Fruit fly (Drosophila melanogaster): Measurements from ENCODE around the gene Npc2h.

Npc2h gene

dm6 chr3R:30789363-30789762 is 43.3 kb upstream of the Npc2h start (continued):
- TF ChIP-seq D (optimal IDR thresholded peaks at IDR 0.05) (no peak), D (GFP tag; optimal IDR thresholded peaks at IDR 0.05) (no peak), tin (GFP tag; optimal IDR thresholded peaks at IDR 0.05) (peak; percentile 1), Ssrp (tag; optimal IDR thresholded peaks at IDR 0.05) (no peak), sima (GFP tag; optimal IDR thresholded peaks at IDR 0.05) (peak; percentile 7), CG12769 (tag; optimal IDR thresholded peaks at IDR 0.05) (no peak), CG32767 (GFP tag; IDR thresholded peaks at IDR 0.05) (no peak), zfh2 (GFP tag; optimal IDR thresholded peaks at IDR 0.05) (peak; percentile 15), YL-1 (GFP tag; optimal IDR thresholded peaks at IDR 0.05) (no peak), CG34224 (GFP tag; IDR thresholded peaks at IDR 0.05; ENCODE audit: partially characterized antibody) (peak; percentile 83), CG11696 (GFP tag; IDR thresholded peaks at IDR 0.05) (peak; percentile 62; the same call in 1 of the 2 replicates), Adf1 (GFP tag; IDR thresholded peaks at IDR 0.05) (no peak), crol (GFP tag; IDR thresholded peaks at IDR 0.05) (no peak), crp (GFP tag; optimal IDR thresholded peaks at IDR 0.05) (no peak), NK7.1 (GFP tag; optimal IDR thresholded peaks at IDR 0.05) (no peak), CG14014 (GFP tag; IDR thresholded peaks at IDR 0.05) (peak; percentile 87), shn (GFP tag; optimal IDR thresholded peaks at IDR 0.05) (no peak), Hmx (GFP tag; optimal IDR thresholded peaks at IDR 0.05) (no peak), CG15514 (GFP tag; optimal IDR thresholded peaks at IDR 0.05) (peak; percentile 28), HmgD (GFP tag; optimal IDR thresholded peaks at IDR 0.05) (no peak), Oli (tag; optimal IDR thresholded peaks at IDR 0.05) (no peak), CG6813 (GFP tag; optimal IDR thresholded peaks at IDR 0.05) (peak; percentile 0), CG15073 (GFP tag; optimal IDR thresholded peaks at IDR 0.05) (no peak), CG5180 (GFP tag; optimal IDR thresholded peaks at IDR 0.05) (no peak), CG18262 (tag; optimal IDR thresholded peaks at IDR 0.05) (peak; percentile 69), B-H1 (GFP tag; IDR thresholded peaks at IDR 0.05) (peak; percentile 76), Rx (GFP tag; IDR thresholded peaks at IDR 0.05) (peak; percentile 31; the same call in 1 of the 2 replicates), emc (GFP tag; optimal IDR thresholded peaks at IDR 0.05) (no peak), CG30431 (GFP tag; optimal IDR thresholded peaks at IDR 0.05) (no peak), chif (GFP tag; optimal IDR thresholded peaks at IDR 0.05) (peak in 1 of 2 experiments; percentile 7), CG10267 (tag; optimal IDR thresholded peaks at IDR 0.05) (peak; percentile 40), Camta (GFP tag; optimal IDR thresholded peaks at IDR 0.05) (no peak), btn (GFP tag; optimal IDR thresholded peaks at IDR 0.05) (no peak), Kr (GFP tag; optimal IDR thresholded peaks at IDR 0.05) (no peak), stc (GFP tag; IDR thresholded peaks at IDR 0.05) (peak; percentile 76), gfzf (GFP tag; optimal IDR thresholded peaks at IDR 0.05) (peak; percentile 60), Chrac-16 (GFP tag; optimal IDR thresholded peaks at IDR 0.05) (peak; percentile 8), Blimp-1 (GFP tag; optimal IDR thresholded peaks at IDR 0.05) (peak; percentile 30), Fer3 (tag; optimal IDR thresholded peaks at IDR 0.05) (no peak), Usf (GFP tag; optimal IDR thresholded peaks at IDR 0.05) (no peak), dmrt11E (tag; optimal IDR thresholded peaks at IDR 0.05) (no peak), CG9609 (GFP tag; optimal IDR thresholded peaks at IDR 0.05) (no peak), Antp (GFP tag; optimal IDR thresholded peaks at IDR 0.05) (peak; percentile 39), Nf-YB (GFP tag; optimal IDR thresholded peaks at IDR 0.05) (no peak), lov (optimal IDR thresholded peaks at IDR 0.05) (no peak), lov (GFP tag; IDR thresholded peaks at IDR 0.05) (peak; percentile 75; the same call in 1 of the 3 replicates), Hsf (GFP tag; optimal IDR thresholded peaks at IDR 0.05) (no peak), CG8765 (GFP tag; IDR thresholded peaks at IDR 0.05) (peak; percentile 45; the same call in 1 of the 2 replicates), D19B (GFP tag; optimal IDR thresholded peaks at IDR 0.05) (no peak), CG15479 (GFP tag; optimal IDR thresholded peaks at IDR 0.05) (no peak), CG16813 (GFP tag; IDR thresholded peaks at IDR 0.05; ENCODE audit: partially characterized antibody) (peak; percentile 63)

Data from whole organism, embryonic.